Worm (Caenorhabditis elegans) whole organism, early embryonic: ENCODE measurements around the gene Y69E1A.5.

ENCODE experiments used
- aly-1 ChIP-seq: sonication (generic microtip); optimal IDR thresholded peaks from 2 replicates; lab custom pipeline; 2016; ENCODE audit warnings: missing genetic modification characterization, missing compliant biosample characterization
- ama-1 ChIP-seq: fragments of 150-350 bp; optimal IDR thresholded peaks from 2 replicates; lab custom pipeline; 2014
- ceh-13 ChIP-seq: fragments of 200-800 bp; sonication (Bioruptor generic); optimal IDR thresholded peaks from 2 replicates; lab custom pipeline; 2018; ENCODE audit warnings: mild to moderate bottlenecking, missing genetic modification characterization, missing compliant biosample characterization
- pes-1 ChIP-seq: fragments of 200-800 bp; sonication (Bioruptor generic); IDR thresholded peaks from 2 replicates; pipeline ENCODE4 v1.3.6; 2022; ENCODE audit warnings: missing genetic modification reagents, missing genetic modification characterization, missing compliant biosample characterization

ce11 chrIV:10933062-10933552, 24.3 kb downstream of the Y69E1A.5 start, which contains the start of the genes dnc-1 and lsm-7:
- TF ChIP-seq pes-1 (GFP tag; lab: Robert Waterston, UW) = no peak
- TF ChIP-seq ama-1 (lab: Kevin White, UChicago) = no peak
- no peak for TF ChIP-seq ceh-13 (GFP tag; lab: Kevin White, UChicago)
- TF ChIP-seq aly-1 = no peak
